Worm (Caenorhabditis elegans) whole organism, L2 larva: ENCODE results near the gene F19H6.6.
A peak's percentile ranks its signal among the peaks of the same experiment; 100 is the strongest.

Experiments
- C34F6.9 ChIP-seq: fragments of 150-350 bp; optimal IDR thresholded peaks from 2 replicates; lab custom pipeline; 2014; ENCODE audit warnings: missing biosample characterization, missing genetic modification characterization
- F13H6.1 ChIP-seq: sonication (generic microtip); optimal IDR thresholded peaks from 2 replicates; lab custom pipeline; 2016; ENCODE audit warnings: missing genetic modification characterization, missing compliant biosample characterization
- Y55F3AM.14 ChIP-seq: fragments of 200-800 bp; sonication (Bioruptor generic); optimal IDR thresholded peaks from 2 replicates; lab custom pipeline; 2018; ENCODE audit warnings: mild to moderate bottlenecking, missing genetic modification characterization, missing compliant biosample characterization
- ZK546.5 ChIP-seq: sonication (generic microtip); optimal IDR thresholded peaks from 2 replicates; lab custom pipeline; 2017; ENCODE audit warnings: missing biosample characterization, missing genetic modification characterization
- alr-1 ChIP-seq: fragments of 150-350 bp; optimal IDR thresholded peaks from 2 replicates; lab custom pipeline; 2014; ENCODE audit warnings: missing biosample characterization, missing genetic modification characterization
- blmp-1 ChIP-seq: sonication (generic microtip); optimal IDR thresholded peaks from 2 replicates; lab custom pipeline; 2017; ENCODE audit warnings: missing genetic modification characterization, mild to moderate bottlenecking, missing compliant biosample characterization, antibody characterized with exemption, moderate library complexity; ENCODE audit not compliant: insufficient read depth
- crh-2 ChIP-seq: sonication (generic microtip); optimal IDR thresholded peaks from 2 replicates; lab custom pipeline; 2017; ENCODE audit warnings: missing biosample characterization, missing genetic modification characterization
- dmd-4 ChIP-seq: sonication (generic microtip); optimal IDR thresholded peaks from 2 replicates; lab custom pipeline; 2017; ENCODE audit warnings: missing biosample characterization, missing genetic modification characterization
- elt-1 ChIP-seq: fragments of 150-350 bp; optimal IDR thresholded peaks from 2 replicates; lab custom pipeline; 2014; ENCODE audit warnings: missing biosample characterization, missing genetic modification characterization
- elt-3 ChIP-seq: sonication (generic microtip); optimal IDR thresholded peaks from 2 replicates; lab custom pipeline; 2017; ENCODE audit warnings: missing biosample characterization, missing genetic modification characterization
- fos-1 ChIP-seq: fragments of 150-350 bp; optimal IDR thresholded peaks from 2 replicates; lab custom pipeline; 2014; ENCODE audit warnings: missing biosample characterization, missing genetic modification characterization
- gmeb-1 ChIP-seq: fragments of 150-350 bp; optimal IDR thresholded peaks from 2 replicates; lab custom pipeline; 2014; ENCODE audit warnings: missing biosample characterization, missing genetic modification characterization
- lin-11 ChIP-seq: fragments of 150-350 bp; sonication (generic microtip); optimal IDR thresholded peaks from 2 replicates; lab custom pipeline; 2014; ENCODE audit warnings: missing biosample characterization, missing genetic modification characterization, inconsistent platforms, mixed read lengths
- lin-13 ChIP-seq: fragments of 150-350 bp; optimal IDR thresholded peaks from 2 replicates; lab custom pipeline; 2014; ENCODE audit warnings: missing biosample characterization, missing genetic modification reagents, missing genetic modification characterization
- lsy-2 ChIP-seq, 2 experiments: fragments of 150-350 bp in 1 of 2; sonication (generic microtip) in 1 of 2; optimal IDR thresholded peaks; 2 replicates each; lab custom pipeline; 2014 to 2017; ENCODE audit warnings: missing biosample characterization in 2 of 2, missing genetic modification characterization in 2 of 2
- mbf-1 ChIP-seq: sonication (generic microtip); optimal IDR thresholded peaks from 2 replicates; lab custom pipeline; 2017; ENCODE audit warnings: missing biosample characterization, missing genetic modification characterization
- nhr-10 ChIP-seq: sonication (generic microtip); optimal IDR thresholded peaks from 2 replicates; lab custom pipeline; 2017; ENCODE audit warnings: missing biosample characterization, missing genetic modification characterization
- nhr-11 ChIP-seq: fragments of 150-350 bp; optimal IDR thresholded peaks from 2 replicates; lab custom pipeline; 2014; ENCODE audit warnings: missing biosample characterization, missing genetic modification characterization
- nhr-12 ChIP-seq: fragments of 150-350 bp; optimal IDR thresholded peaks from 2 replicates; lab custom pipeline; 2014; ENCODE audit warnings: missing biosample characterization, missing genetic modification characterization
- nhr-129 ChIP-seq: fragments of 150-350 bp; optimal IDR thresholded peaks from 2 replicates; lab custom pipeline; 2014; ENCODE audit warnings: missing biosample characterization, missing genetic modification characterization
- nhr-21 ChIP-seq: fragments of 150-350 bp; optimal IDR thresholded peaks from 2 replicates; lab custom pipeline; 2014; ENCODE audit warnings: missing biosample characterization, missing genetic modification characterization
- nhr-23 ChIP-seq: fragments of 150-350 bp; optimal IDR thresholded peaks from 2 replicates; lab custom pipeline; 2014; ENCODE audit warnings: missing biosample characterization, missing genetic modification reagents, missing genetic modification characterization
- nhr-237 ChIP-seq: fragments of 150-350 bp; optimal IDR thresholded peaks from 2 replicates; lab custom pipeline; 2014; ENCODE audit warnings: missing biosample characterization, missing genetic modification characterization
- nhr-25 ChIP-seq: fragments of 150-350 bp; sonication (generic microtip); optimal IDR thresholded peaks from 3 replicates; lab custom pipeline; 2014; ENCODE audit warnings: missing biosample characterization, missing genetic modification characterization
- nhr-6 ChIP-seq: fragments of 150-350 bp; optimal IDR thresholded peaks from 2 replicates; lab custom pipeline; 2014; ENCODE audit warnings: missing biosample characterization, missing genetic modification characterization
- nhr-77 ChIP-seq: fragments of 150-350 bp; optimal IDR thresholded peaks from 2 replicates; lab custom pipeline; 2014; ENCODE audit warnings: missing biosample characterization, missing genetic modification characterization
- peb-1 ChIP-seq: fragments of 150-350 bp; optimal IDR thresholded peaks from 2 replicates; lab custom pipeline; 2014; ENCODE audit warnings: missing biosample characterization, missing genetic modification characterization
- sem-4 ChIP-seq: fragments of 150-350 bp; optimal IDR thresholded peaks from 2 replicates; lab custom pipeline; 2014; ENCODE audit warnings: missing biosample characterization, missing genetic modification reagents, missing genetic modification characterization
- skn-1 ChIP-seq: sonication (generic microtip); optimal IDR thresholded peaks from 2 replicates; lab custom pipeline; 2017; ENCODE audit warnings: missing biosample characterization, missing genetic modification characterization
- sma-3 ChIP-seq: sonication (generic microtip); optimal IDR thresholded peaks from 2 replicates; lab custom pipeline; 2016; ENCODE audit warnings: missing genetic modification reagents, missing genetic modification characterization, missing compliant biosample characterization
- sma-9 ChIP-seq, 2 experiments: fragments of 150-350 bp in 1 of 2; sonication (generic microtip) in 1 of 2; optimal IDR thresholded peaks; 2 replicates each; lab custom pipeline; 2014 to 2016; ENCODE audit warnings: missing genetic modification characterization in 2 of 2, mild to moderate bottlenecking in 1 of 2, missing biosample characterization in 1 of 2, missing compliant biosample characterization in 1 of 2, missing genetic modification reagents in 1 of 2, moderate library complexity in 1 of 2
- snpc-4 ChIP-seq: fragments of 150-350 bp; optimal IDR thresholded peaks from 2 replicates; lab custom pipeline; 2014; ENCODE audit warnings: missing biosample characterization, missing genetic modification characterization
- unc-39 ChIP-seq: fragments of 150-350 bp; optimal IDR thresholded peaks from 2 replicates; lab custom pipeline; 2014; ENCODE audit warnings: missing biosample characterization, missing genetic modification characterization
- unc-55 ChIP-seq: fragments of 150-350 bp; sonication (generic microtip); optimal IDR thresholded peaks from 3 replicates; lab custom pipeline; 2014; ENCODE audit warnings: missing biosample characterization, missing genetic modification reagents, missing genetic modification characterization
- unc-62 ChIP-seq: fragments of 150-350 bp; optimal IDR thresholded peaks from 2 replicates; lab custom pipeline; 2014; ENCODE audit warnings: missing biosample characterization, missing genetic modification reagents, missing genetic modification characterization
- zag-1 ChIP-seq: fragments of 150-350 bp; optimal IDR thresholded peaks from 2 replicates; lab custom pipeline; 2014; ENCODE audit warnings: missing biosample characterization, missing genetic modification characterization
- ztf-1 ChIP-seq: fragments of 200-800 bp; sonication (Bioruptor generic); conservative IDR thresholded peaks from 2 replicates; pipeline ENCODE4 v1.3.6; 2022; ENCODE audit warnings: missing genetic modification characterization, missing compliant biosample characterization
- ztf-11 ChIP-seq: sonication (generic microtip); optimal IDR thresholded peaks from 2 replicates; lab custom pipeline; 2017; ENCODE audit warnings: missing biosample characterization, missing genetic modification characterization
- ztf-4 ChIP-seq: fragments of 150-350 bp; optimal IDR thresholded peaks from 2 replicates; lab custom pipeline; 2014; ENCODE audit warnings: missing biosample characterization, missing genetic modification characterization

The F19H6.6 gene

DNA sequence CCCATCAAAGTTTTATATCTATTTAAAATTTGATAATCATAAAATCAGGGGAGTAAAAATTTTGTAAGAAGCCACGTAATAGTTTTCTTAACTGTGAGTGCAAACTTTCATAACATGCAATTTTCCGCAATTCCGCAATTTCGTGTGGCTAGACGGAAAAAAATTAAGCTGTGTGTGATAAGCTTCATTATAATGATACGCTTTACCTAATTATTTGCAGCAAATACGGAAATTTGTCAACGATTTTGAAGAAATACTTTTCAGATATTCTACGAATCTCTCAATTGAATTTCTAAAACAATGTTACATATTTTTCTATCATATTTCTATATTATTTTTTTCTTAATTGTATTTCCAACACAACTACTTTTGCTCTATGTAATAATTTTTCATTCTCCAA is 28.8 kb upstream of the F19H6.6 start, which contains the start of gene srd-46:
srd-46 (plus strand) TSS at position 301 of the 400 bp plus-strand sequence.
- TF ChIP-seq ztf-1 (GFP tag; lab: Robert Waterston, UW) (no peak), skn-1 (no peak), snpc-4 (no peak), ztf-4 (tag; lab: Kevin White, UChicago) (no peak), F13H6.1 (tag; lab: Kevin White, UChicago) (no peak), alr-1 (tag; lab: Kevin White, UChicago) (no peak), peb-1 (tag; lab: Kevin White, UChicago) (no peak), unc-55 (GFP tag; lab: Kevin White, UChicago) (no peak), elt-1 (tag; lab: Kevin White, UChicago) (no peak), ztf-11 (no peak), lsy-2 (tag; optimal IDR thresholded peaks at IDR 0.05; lab: Kevin White, UChicago) (no peak), lin-11 (tag; lab: Kevin White, UChicago) (no peak), nhr-77 (tag; lab: Kevin White, UChicago) (no peak), lin-13 (GFP tag; lab: Kevin White, UChicago) (no peak), zag-1 (tag; lab: Kevin White, UChicago) (no peak), mbf-1 (tag; lab: Kevin White, UChicago) (no peak), sem-4 (tag; lab: Kevin White, UChicago) (no peak), fos-1 (tag; lab: Kevin White, UChicago) (no peak), unc-62 (GFP tag; lab: Kevin White, UChicago) (no peak)

DNA sequence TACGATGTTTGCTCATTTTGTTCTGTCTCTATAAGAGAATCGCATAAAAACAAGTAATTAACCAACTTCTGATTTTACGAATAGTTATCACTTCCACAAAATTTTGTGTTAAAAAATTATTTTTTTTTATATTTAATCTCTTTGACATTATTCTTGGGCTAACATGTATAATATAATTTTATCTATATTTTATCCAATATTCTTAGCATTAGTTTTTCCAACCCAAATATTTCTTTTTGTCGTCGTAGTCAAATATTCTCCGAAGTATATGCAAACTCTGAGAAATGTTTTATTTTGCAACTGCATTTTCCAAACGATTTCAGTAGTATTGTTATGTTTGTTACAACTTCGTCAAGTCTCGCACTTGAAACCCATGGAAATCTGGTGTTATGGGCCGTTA is 27.1 kb upstream of the F19H6.6 start, which contains the start of gene srd-47:
srd-47 (plus strand) TSS at position 164 of the 400 bp plus-strand sequence.
- no peak for TF ChIP-seq unc-55 (GFP tag; lab: Kevin White, UChicago)
- no peak for TF ChIP-seq sem-4 (tag; lab: Kevin White, UChicago)
- no peak for TF ChIP-seq F13H6.1 (tag; lab: Kevin White, UChicago)
- TF ChIP-seq gmeb-1 (tag; lab: Kevin White, UChicago): no peak
- no peak for TF ChIP-seq zag-1 (tag; lab: Kevin White, UChicago)
- TF ChIP-seq nhr-23 (tag; lab: Kevin White, UChicago): no peak
- no peak for TF ChIP-seq ztf-1 (GFP tag; lab: Robert Waterston, UW)
- TF ChIP-seq nhr-21: no peak
- TF ChIP-seq ztf-11: no peak
- no peak for TF ChIP-seq nhr-237 (tag; lab: Kevin White, UChicago)
- no peak for TF ChIP-seq unc-39
- no peak for TF ChIP-seq mbf-1 (tag; lab: Kevin White, UChicago)
- no peak for TF ChIP-seq snpc-4
- TF ChIP-seq lin-11 (tag; lab: Kevin White, UChicago): no peak
- TF ChIP-seq nhr-10 (tag; lab: Kevin White, UChicago): no peak
- no peak for TF ChIP-seq sma-9 (GFP tag; optimal IDR thresholded peaks at IDR 0.05; lab: Kevin White, UChicago)
- no peak for TF ChIP-seq sma-9 (tag; optimal IDR thresholded peaks at IDR 0.05; lab: Kevin White, UChicago)
- no peak for TF ChIP-seq ZK546.5 (tag; lab: Kevin White, UChicago)
- no peak for TF ChIP-seq nhr-12 (tag; lab: Kevin White, UChicago)

DNA sequence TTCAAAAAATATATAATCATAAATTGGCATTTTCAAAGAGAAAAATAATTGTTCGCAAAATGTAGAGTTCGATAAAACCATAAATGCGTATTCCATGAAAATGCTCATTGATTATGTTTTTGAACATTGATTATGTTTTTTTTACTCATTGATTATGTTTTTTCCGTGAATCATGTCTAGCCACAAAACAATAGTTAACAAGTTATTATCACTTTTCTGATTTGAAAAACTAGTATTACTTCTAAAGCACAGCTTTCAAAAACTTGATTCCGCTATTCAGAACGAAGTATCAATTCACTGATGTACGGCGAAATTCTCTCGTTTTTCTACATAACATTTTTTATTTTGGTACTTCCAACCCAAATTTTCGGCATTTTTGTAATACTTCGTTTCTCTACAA is 24.8 kb upstream of the F19H6.6 start, which contains the start of gene srd-48:
srd-48 (plus strand) TSS at position 301 of the 400 bp plus-strand sequence.
- TF ChIP-seq sma-9 (GFP tag; optimal IDR thresholded peaks at IDR 0.05; lab: Kevin White, UChicago): no peak
- no peak for TF ChIP-seq sma-9 (tag; optimal IDR thresholded peaks at IDR 0.05; lab: Kevin White, UChicago)
- TF ChIP-seq nhr-12 (tag; lab: Kevin White, UChicago): no peak
- TF ChIP-seq nhr-10 (tag; lab: Kevin White, UChicago): no peak
- TF ChIP-seq elt-3 (tag; lab: Kevin White, UChicago): no peak
- no peak for TF ChIP-seq ZK546.5 (tag; lab: Kevin White, UChicago)
- TF ChIP-seq elt-1 (tag; lab: Kevin White, UChicago): no peak
- TF ChIP-seq ztf-1 (GFP tag; lab: Robert Waterston, UW): no peak
- no peak for TF ChIP-seq ztf-4 (tag; lab: Kevin White, UChicago)
- TF ChIP-seq nhr-129 (tag; lab: Kevin White, UChicago): no peak
- TF ChIP-seq unc-62 (GFP tag; lab: Kevin White, UChicago): no peak

ce11 chrX:12337846-12338490 is 22.7 kb upstream of the F19H6.6 start, which contains the start of gene srd-44:
Gene srd-44, plus strand, starts transcription at chrX:12338440.
- TF ChIP-seq zag-1 (tag; lab: Kevin White, UChicago) (no peak), ZK546.5 (tag; lab: Kevin White, UChicago) (no peak), lin-13 (GFP tag; lab: Kevin White, UChicago) (no peak), fos-1 (tag; lab: Kevin White, UChicago) (peak; percentile 25), nhr-77 (tag; lab: Kevin White, UChicago) (no peak), nhr-21 (peak; percentile 18), ztf-4 (tag; lab: Kevin White, UChicago) (no peak), nhr-6 (no peak), gmeb-1 (tag; lab: Kevin White, UChicago) (no peak), lsy-2 (tag; optimal IDR thresholded peaks at IDR 0.05; lab: Kevin White, UChicago) (no peak), elt-1 (tag; lab: Kevin White, UChicago) (no peak), sma-3 (GFP tag; lab: Kevin White, UChicago) (peak; percentile 17), Y55F3AM.14 (GFP tag; lab: Kevin White, UChicago) (no peak), C34F6.9 (tag; lab: Kevin White, UChicago) (no peak), nhr-25 (tag; lab: Kevin White, UChicago) (no peak), crh-2 (tag; lab: Kevin White, UChicago) (peak; percentile 21), unc-55 (GFP tag; lab: Kevin White, UChicago) (no peak), dmd-4 (tag; lab: Kevin White, UChicago) (no peak), nhr-11 (tag; lab: Kevin White, UChicago) (no peak), blmp-1 (tag; lab: Kevin White, UChicago) (no peak)
